Worm (Caenorhabditis elegans) whole organism, L3 larva: ENCODE data around the gene pan-1.

Source experiments
- ceh-28 ChIP-seq: fragments of 150-350 bp; optimal IDR thresholded peaks from 2 replicates; lab custom pipeline; 2014; ENCODE audit warnings: missing biosample characterization, missing genetic modification reagents, missing genetic modification characterization
- egl-27 ChIP-seq: sonication (generic microtip); optimal IDR thresholded peaks from 4 replicates; lab custom pipeline; 2017; ENCODE audit warnings: missing biosample characterization, missing genetic modification reagents, missing genetic modification characterization
- fkh-10 ChIP-seq: sonication (generic microtip); optimal IDR thresholded peaks from 2 replicates; lab custom pipeline; 2017; ENCODE audit warnings: missing biosample characterization, missing genetic modification reagents, missing genetic modification characterization
- lin-15B ChIP-seq: fragments of 150-350 bp; optimal IDR thresholded peaks from 2 replicates; lab custom pipeline; 2014; ENCODE audit warnings: missing biosample characterization, missing genetic modification characterization
- skn-1 ChIP-seq: fragments of 150-350 bp; optimal IDR thresholded peaks from 2 replicates; lab custom pipeline; 2014; ENCODE audit warnings: missing biosample characterization, missing genetic modification characterization

DNA sequence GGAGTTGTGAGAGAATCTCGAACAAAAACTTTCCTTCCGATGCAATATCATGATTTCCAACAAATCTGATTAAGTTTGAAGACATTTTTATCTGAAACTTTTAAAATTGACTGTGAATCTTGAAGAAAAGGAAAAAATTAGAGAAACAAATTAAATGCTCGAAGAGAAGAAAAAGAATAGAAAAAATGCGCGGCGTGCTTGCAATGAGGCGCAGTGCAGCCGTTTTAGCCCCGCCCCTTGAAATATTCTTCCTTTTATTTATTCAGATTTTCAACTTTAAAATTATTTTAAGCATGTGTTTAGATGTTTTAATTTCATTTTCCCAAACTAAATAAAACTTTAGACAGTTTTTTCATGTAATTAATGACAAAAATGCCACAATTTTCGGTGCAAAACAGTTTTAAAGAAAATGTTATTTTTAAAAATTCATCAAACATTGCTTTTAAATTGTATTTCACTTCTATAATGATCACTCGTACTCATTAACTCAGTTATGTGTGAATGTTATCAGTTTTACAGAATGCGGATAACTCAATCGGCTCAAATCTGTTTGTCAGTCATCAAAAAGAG is 20.1 kb upstream of the pan-1 start, which contains the start of the genes mrps-34 and cisd-3.1:
- no peak for TF ChIP-seq fkh-10 (GFP tag; lab: Kevin White, UChicago)
- no peak for TF ChIP-seq skn-1
- no peak for TF ChIP-seq lin-15B
- no peak for TF ChIP-seq egl-27
- TF ChIP-seq ceh-28 (tag; lab: Kevin White, UChicago) = no peak
